Worm (Caenorhabditis elegans) whole organism, young adult: ENCODE results near the gene K01G5.10.

Experiments
- B0035.1 ChIP-seq: sonication (generic microtip); optimal IDR thresholded peaks from 2 replicates; lab custom pipeline; 2016; ENCODE audit warnings: missing genetic modification characterization, mild to moderate bottlenecking, missing compliant biosample characterization, missing genotype, missing genetic modification reagents
- B0336.3 ChIP-seq: fragments of 200-800 bp; sonication (Bioruptor generic); IDR thresholded peaks from 2 replicates; pipeline ENCODE4 v1.3.6; 2022; ENCODE audit warnings: missing genetic modification characterization, missing compliant biosample characterization
- C17E4.6 ChIP-seq: fragments of 200-800 bp; sonication (Bioruptor generic); IDR thresholded peaks from 2 replicates; pipeline ENCODE4 v1.3.6; 2022; ENCODE audit warnings: missing genetic modification reagents, missing genetic modification characterization, missing compliant biosample characterization
- D2030.7 ChIP-seq: fragments of 200-800 bp; sonication (Bioruptor generic); IDR thresholded peaks from 2 replicates; pipeline ENCODE4 v1.3.6; 2022; ENCODE audit warnings: missing genetic modification reagents, missing genetic modification characterization, missing compliant biosample characterization
- F10E7.11 ChIP-seq: sonication (generic microtip); optimal IDR thresholded peaks from 2 replicates; lab custom pipeline; 2017; ENCODE audit warnings: mild to moderate bottlenecking, missing genetic modification characterization, moderate library complexity, missing compliant biosample characterization
- F55B11.4 ChIP-seq: sonication (generic microtip); optimal IDR thresholded peaks from 2 replicates; lab custom pipeline; 2016; ENCODE audit warnings: missing compliant biosample characterization, missing genetic modification characterization, borderline replicate concordance; ENCODE audit not compliant: insufficient read depth
- F57A8.1 ChIP-seq: fragments of 200-800 bp; sonication (Bioruptor generic); optimal IDR thresholded peaks from 2 replicates; lab custom pipeline; 2018; ENCODE audit warnings: mild to moderate bottlenecking, missing genetic modification characterization, moderate library complexity, missing compliant biosample characterization
- K12H6.12 ChIP-seq: fragments of 200-800 bp; sonication (Bioruptor generic); optimal IDR thresholded peaks from 2 replicates; lab custom pipeline; 2018; ENCODE audit warnings: mild to moderate bottlenecking, missing genetic modification characterization, missing compliant biosample characterization
- Y53F4B.3 ChIP-seq: fragments of 200-800 bp; sonication (Bioruptor generic); IDR thresholded peaks from 2 replicates; pipeline ENCODE4 v1.3.6; 2022; ENCODE audit warnings: missing genetic modification reagents, missing genetic modification characterization, missing compliant biosample characterization
- Y56A3A.18 ChIP-seq: fragments of 200-800 bp; sonication (Bioruptor generic); IDR thresholded peaks from 2 replicates; pipeline ENCODE4 v1.3.6; 2022; ENCODE audit warnings: missing genetic modification reagents, missing genetic modification characterization, missing compliant biosample characterization
- akir-1 ChIP-seq: fragments of 200-800 bp; sonication (Bioruptor generic); optimal IDR thresholded peaks from 2 replicates; lab custom pipeline; 2018; ENCODE audit warnings: mild to moderate bottlenecking, missing genetic modification characterization, moderate library complexity, missing compliant biosample characterization
- aptf-2 ChIP-seq: fragments of 200-800 bp; sonication (Bioruptor generic); conservative IDR thresholded peaks from 2 replicates; pipeline ENCODE4 v1.3.6; 2022; ENCODE audit warnings: missing genetic modification reagents, missing genetic modification characterization, missing compliant biosample characterization
- aptf-3 ChIP-seq: fragments of 200-800 bp; sonication (Bioruptor generic); IDR thresholded peaks from 2 replicates; pipeline ENCODE4 v1.3.6; 2022; ENCODE audit warnings: missing genetic modification characterization, missing compliant biosample characterization
- atf-7 ChIP-seq: sonication (generic microtip); optimal IDR thresholded peaks from 2 replicates; lab custom pipeline; 2017; ENCODE audit warnings: mild to moderate bottlenecking, missing genetic modification characterization, missing compliant biosample characterization
- attf-3 ChIP-seq: fragments of 200-800 bp; sonication (Bioruptor generic); conservative IDR thresholded peaks from 2 replicates; pipeline ENCODE4 v1.3.6; 2022; ENCODE audit warnings: missing genetic modification reagents, missing genetic modification characterization, missing compliant biosample characterization
- attf-5 ChIP-seq: fragments of 200-800 bp; sonication (Bioruptor generic); optimal IDR thresholded peaks from 2 replicates; lab custom pipeline; 2018; ENCODE audit warnings: mild to moderate bottlenecking, missing genetic modification characterization, missing compliant biosample characterization
- bed-2 ChIP-seq: fragments of 200-800 bp; sonication (Bioruptor generic); IDR thresholded peaks from 2 replicates; pipeline ENCODE4 v1.3.6; 2022; ENCODE audit warnings: missing genetic modification reagents, missing genetic modification characterization, missing compliant biosample characterization
- ceh-79 ChIP-seq: sonication (generic microtip); optimal IDR thresholded peaks from 2 replicates; lab custom pipeline; 2017; ENCODE audit warnings: mild to moderate bottlenecking, missing genetic modification characterization, missing compliant biosample characterization
- chd-7 ChIP-seq: sonication (generic microtip); optimal IDR thresholded peaks from 2 replicates; lab custom pipeline; 2016; ENCODE audit warnings: mild to moderate bottlenecking, missing genetic modification characterization, moderate library complexity, missing compliant biosample characterization
- dox-1 ChIP-seq: fragments of 200-800 bp; sonication (Bioruptor generic); IDR thresholded peaks from 2 replicates; pipeline ENCODE4 v1.3.6; 2022; ENCODE audit warnings: missing genetic modification reagents, missing genetic modification characterization, missing compliant biosample characterization
- egl-18 ChIP-seq: fragments of 200-800 bp; sonication (Bioruptor generic); IDR thresholded peaks from 2 replicates; pipeline ENCODE4 v1.3.6; 2022; ENCODE audit warnings: missing genetic modification reagents, missing genetic modification characterization, missing compliant biosample characterization
- fkh-3 ChIP-seq: sonication (generic microtip); optimal IDR thresholded peaks from 2 replicates; lab custom pipeline; 2016; ENCODE audit warnings: mild to moderate bottlenecking, missing genetic modification characterization, missing compliant biosample characterization
- him-1 ChIP-seq: sonication (generic microtip); optimal IDR thresholded peaks from 2 replicates; lab custom pipeline; 2016; ENCODE audit warnings: missing genotype, missing genetic modification reagents, missing genetic modification characterization, missing compliant biosample characterization
- hlh-26 ChIP-seq: fragments of 200-800 bp; sonication (Bioruptor generic); conservative IDR thresholded peaks from 2 replicates; pipeline ENCODE4 v1.3.6; 2022; ENCODE audit warnings: missing genetic modification reagents, missing genetic modification characterization, missing compliant biosample characterization
- hmg-20 ChIP-seq: fragments of 200-800 bp; sonication (Bioruptor generic); IDR thresholded peaks from 2 replicates; pipeline ENCODE4 v1.3.6; 2022; ENCODE audit warnings: missing genetic modification reagents, missing genetic modification characterization, missing compliant biosample characterization
- hsf-1 ChIP-seq: fragments of 200-800 bp; sonication (Bioruptor generic); IDR thresholded peaks from 2 replicates; pipeline ENCODE4 v1.3.6; 2022; ENCODE audit warnings: missing genetic modification reagents, missing genetic modification characterization, missing compliant biosample characterization
- lag-1 ChIP-seq: fragments of 200-800 bp; sonication (Bioruptor generic); IDR thresholded peaks from 2 replicates; pipeline ENCODE4 v1.3.6; 2022; ENCODE audit warnings: missing genetic modification reagents, missing genetic modification characterization, missing compliant biosample characterization
- let-526 ChIP-seq: fragments of 200-800 bp; sonication (Bioruptor generic); IDR thresholded peaks from 2 replicates; pipeline ENCODE4 v1.3.6; 2022; ENCODE audit warnings: missing genetic modification reagents, missing genetic modification characterization, missing compliant biosample characterization
- lin-54 ChIP-seq: fragments of 200-800 bp; sonication (Bioruptor generic); optimal IDR thresholded peaks from 2 replicates; lab custom pipeline; 2018; ENCODE audit warnings: mild to moderate bottlenecking, missing genetic modification characterization, missing compliant biosample characterization
- lir-1 ChIP-seq: fragments of 200-800 bp; sonication (Bioruptor generic); conservative IDR thresholded peaks from 2 replicates; pipeline ENCODE4 v1.3.6; 2022; ENCODE audit warnings: missing genetic modification reagents, missing genetic modification characterization, missing compliant biosample characterization
- lsl-1 ChIP-seq: fragments of 200-800 bp; sonication (Bioruptor generic); optimal IDR thresholded peaks from 2 replicates; lab custom pipeline; 2018; ENCODE audit warnings: mild to moderate bottlenecking, missing genetic modification characterization, moderate library complexity, missing compliant biosample characterization
- madf-6 ChIP-seq: fragments of 200-800 bp; sonication (Bioruptor generic); IDR thresholded peaks from 2 replicates; pipeline ENCODE4 v1.3.6; 2022; ENCODE audit warnings: missing genetic modification reagents, missing genetic modification characterization, missing compliant biosample characterization
- mcd-1 ChIP-seq: fragments of 200-800 bp; sonication (Bioruptor generic); IDR thresholded peaks from 2 replicates; pipeline ENCODE4 v1.3.6; 2022; ENCODE audit warnings: missing genetic modification reagents, missing genetic modification characterization, missing compliant biosample characterization
- nfya-1 ChIP-seq: sonication (generic microtip); optimal IDR thresholded peaks from 2 replicates; lab custom pipeline; 2017; ENCODE audit warnings: antibody characterized with exemption, missing compliant biosample characterization, missing genetic modification characterization, borderline replicate concordance; ENCODE audit not compliant: insufficient read depth
- nfya-2 ChIP-seq: fragments of 200-800 bp; sonication (Bioruptor generic); IDR thresholded peaks from 2 replicates; pipeline ENCODE4 v1.3.6; 2022; ENCODE audit warnings: missing genetic modification reagents, missing genetic modification characterization, missing compliant biosample characterization
- nhr-120 ChIP-seq: fragments of 200-800 bp; sonication (Bioruptor generic); IDR thresholded peaks from 2 replicates; pipeline ENCODE4 v1.3.6; 2022; ENCODE audit warnings: missing genetic modification characterization, missing compliant biosample characterization
- pbrm-1 ChIP-seq: fragments of 200-800 bp; sonication (Bioruptor generic); IDR thresholded peaks from 2 replicates; pipeline ENCODE4 v1.3.6; 2022; ENCODE audit warnings: missing genetic modification reagents, missing genetic modification characterization, missing compliant biosample characterization
- repo-1 ChIP-seq: sonication (generic microtip); optimal IDR thresholded peaks from 2 replicates; lab custom pipeline; 2017; ENCODE audit warnings: mild to moderate bottlenecking, missing genetic modification characterization, missing compliant biosample characterization
- tbp1 ChIP-seq: fragments of 200-800 bp; sonication (Bioruptor generic); optimal IDR thresholded peaks from 2 replicates; lab custom pipeline; 2018; ENCODE audit warnings: mild to moderate bottlenecking, missing genetic modification characterization, missing compliant biosample characterization
- tlf-1 ChIP-seq: fragments of 200-800 bp; sonication (Bioruptor generic); optimal IDR thresholded peaks from 2 replicates; lab custom pipeline; 2018; ENCODE audit warnings: mild to moderate bottlenecking, missing genetic modification characterization, missing compliant biosample characterization
- unc-130 ChIP-seq: sonication (generic microtip); optimal IDR thresholded peaks from 2 replicates; lab custom pipeline; 2016; ENCODE audit warnings: missing genetic modification reagents, missing genetic modification characterization, missing compliant biosample characterization
- xnd-1 ChIP-seq: sonication (generic microtip); optimal IDR thresholded peaks from 2 replicates; lab custom pipeline; 2016; ENCODE audit warnings: missing genotype, missing genetic modification reagents, missing genetic modification characterization, missing compliant biosample characterization
- zim-3 ChIP-seq: sonication (generic microtip); optimal IDR thresholded peaks from 2 replicates; lab custom pipeline; 2017; ENCODE audit warnings: mild to moderate bottlenecking, missing genetic modification characterization, moderate library complexity, missing compliant biosample characterization
- ztf-22 ChIP-seq: fragments of 200-800 bp; sonication (Bioruptor generic); optimal IDR thresholded peaks from 2 replicates; lab custom pipeline; 2018; ENCODE audit warnings: mild to moderate bottlenecking, missing genetic modification characterization, moderate library complexity, missing compliant biosample characterization
- ztf-25 ChIP-seq: fragments of 200-800 bp; sonication (Bioruptor generic); IDR thresholded peaks from 2 replicates; pipeline ENCODE4 v1.3.6; 2022; ENCODE audit warnings: missing genetic modification reagents, missing genetic modification characterization, missing compliant biosample characterization
- ztf-28 ChIP-seq: fragments of 200-800 bp; sonication (Bioruptor generic); IDR thresholded peaks from 2 replicates; pipeline ENCODE4 v1.3.6; 2022; ENCODE audit warnings: missing genetic modification reagents, missing genetic modification characterization, missing compliant biosample characterization
- ztf-3 ChIP-seq: fragments of 200-800 bp; sonication (Bioruptor generic); optimal IDR thresholded peaks from 2 replicates; lab custom pipeline; 2018; ENCODE audit warnings: mild to moderate bottlenecking, missing genetic modification characterization, missing compliant biosample characterization

The K01G5.10 gene

ce11 chrIII:10747620-10748479 is 10.5 kb downstream of the K01G5.10 start, which contains the start of the genes ran-1 and dkc-1 (continued):
- TF ChIP-seq atf-7 (tag; lab: Kevin White, UChicago) (no peak), akir-1 (GFP tag; lab: Kevin White, UChicago) (no peak), egl-18 (no peak), mcd-1 (peak; percentile 82), F10E7.11 (no peak), unc-130 (peak; percentile 81), hlh-26 (GFP tag; lab: Robert Waterston, UW) (no peak), lag-1 (GFP tag; lab: Robert Waterston, UW) (no peak), ceh-79 (tag; lab: Kevin White, UChicago) (no peak), B0035.1 (no peak), madf-6 (GFP tag; lab: Robert Waterston, UW) (peak; percentile 98), chd-7 (tag; lab: Kevin White, UChicago) (no peak), pbrm-1 (GFP tag; lab: Robert Waterston, UW) (peak; percentile 80), ztf-3 (GFP tag; lab: Kevin White, UChicago) (no peak), attf-3 (0 out of 2 replicates have a peak, but pooled peaks have one; percentile 44), lsl-1 (GFP tag; lab: Kevin White, UChicago) (peak; percentile 80), ztf-28 (GFP tag; lab: Robert Waterston, UW) (peak; percentile 43; the same call in 1 of the 2 replicates), aptf-2 (GFP tag; lab: Robert Waterston, UW) (0 out of 2 replicates have a peak, but pooled peaks have one; percentile 60), repo-1 (tag; lab: Kevin White, UChicago) (peak; percentile 4), B0336.3 (GFP tag; lab: Robert Waterston, UW) (peak; percentile 90), nfya-2 (GFP tag; lab: Robert Waterston, UW) (no peak), hsf-1 (GFP tag; lab: Robert Waterston, UW) (peak; percentile 84), F57A8.1 (no peak), tlf-1 (peak; percentile 92), F55B11.4 (tag; lab: Kevin White, UChicago) (no peak), ztf-25 (GFP tag; lab: Robert Waterston, UW) (no peak), nfya-1 (tag; lab: Kevin White, UChicago) (no peak), let-526 (GFP tag; lab: Robert Waterston, UW) (no peak), him-1 (tag; lab: Kevin White, UChicago) (no peak), tbp1 (GFP tag; lab: Kevin White, UChicago) (peak; percentile 65), zim-3 (tag; lab: Kevin White, UChicago) (no peak), K12H6.12 (tag; lab: Kevin White, UChicago) (peak; percentile 63), xnd-1 (tag; lab: Kevin White, UChicago) (peak; percentile 89), hmg-20 (GFP tag; lab: Robert Waterston, UW) (no peak), attf-5 (GFP tag; lab: Kevin White, UChicago) (peak; percentile 90), C17E4.6 (GFP tag; lab: Robert Waterston, UW) (peak; percentile 87), Y53F4B.3 (GFP tag; lab: Robert Waterston, UW) (no peak), dox-1 (GFP tag; lab: Robert Waterston, UW) (peak; percentile 94), ztf-22 (GFP tag; lab: Kevin White, UChicago) (no peak), D2030.7 (GFP tag; lab: Robert Waterston, UW) (peak; percentile 95), Y56A3A.18 (GFP tag; lab: Robert Waterston, UW) (no peak), nhr-120 (GFP tag; lab: Robert Waterston, UW) (no peak), aptf-3 (GFP tag; lab: Robert Waterston, UW) (0 out of 2 replicates have a peak, but pooled peaks have one; percentile 21), fkh-3 (tag; lab: Kevin White, UChicago) (no peak), lin-54 (peak; percentile 93), lir-1 (GFP tag; lab: Robert Waterston, UW) (0 out of 2 replicates have a peak, but pooled peaks have one; percentile 29), bed-2 (GFP tag; lab: Robert Waterston, UW) (no peak)
